Fruit fly (Drosophila melanogaster) whole organism, adult: ENCODE data around the gene CG7916.
A peak's percentile ranks its signal among the peaks of the same experiment; 100 is the strongest.

Experiments
- CG11617 ChIP-seq: fragments of 200-800 bp; sonication (Bioruptor generic); optimal IDR thresholded peaks from 2 replicates; lab custom pipeline; 2017; ENCODE audit warnings: mild to moderate bottlenecking, missing biosample characterization, missing genetic modification reagents, missing genetic modification characterization
- CG12768 ChIP-seq: fragments of 200-800 bp; sonication (Bioruptor generic); optimal IDR thresholded peaks from 2 replicates; lab custom pipeline; 2017; ENCODE audit warnings: missing biosample characterization, missing genetic modification characterization, mild to moderate bottlenecking, moderate library complexity, missing genetic modification reagents
- CG14711 ChIP-seq: fragments of 200-800 bp; sonication (Bioruptor generic); optimal IDR thresholded peaks from 2 replicates; lab custom pipeline; 2018; ENCODE audit warnings: missing biosample characterization, mild to moderate bottlenecking, missing genetic modification characterization, moderate library complexity
- CG1620 ChIP-seq: fragments of 200-800 bp; sonication (Bioruptor generic); optimal IDR thresholded peaks from 2 replicates; lab custom pipeline; 2016; ENCODE audit warnings: missing biosample characterization, missing genetic modification characterization
- CG33017 ChIP-seq: fragments of 200-800 bp; sonication (Bioruptor generic); optimal IDR thresholded peaks from 2 replicates; lab custom pipeline; 2018; ENCODE audit warnings: missing biosample characterization, mild to moderate bottlenecking, missing genetic modification characterization, moderate library complexity
- CG5204 ChIP-seq: fragments of 200-800 bp; sonication (Bioruptor generic); optimal IDR thresholded peaks from 2 replicates; lab custom pipeline; 2016; ENCODE audit warnings: missing biosample characterization, missing genetic modification characterization
- CG7045 ChIP-seq: fragments of 200-800 bp; sonication (Bioruptor generic); optimal IDR thresholded peaks from 2 replicates; lab custom pipeline; 2017; ENCODE audit warnings: missing biosample characterization, mild to moderate bottlenecking, missing genetic modification characterization
- CG7101 ChIP-seq: fragments of 200-800 bp; sonication (Bioruptor generic); optimal IDR thresholded peaks from 2 replicates; lab custom pipeline; 2018; ENCODE audit warnings: missing biosample characterization, mild to moderate bottlenecking, missing genetic modification characterization, moderate library complexity
- Clk ChIP-seq: fragments of 200-800 bp; sonication (Bioruptor generic); optimal IDR thresholded peaks from 2 replicates; lab custom pipeline; 2017; ENCODE audit warnings: missing biosample characterization, missing genetic modification characterization
- Crg-1 ChIP-seq: fragments of 200-800 bp; sonication (Bioruptor generic); optimal IDR thresholded peaks from 2 replicates; lab custom pipeline; 2016; ENCODE audit warnings: missing biosample characterization, missing genetic modification characterization
- Hr96 ChIP-seq: fragments of 200-800 bp; sonication (Bioruptor generic); optimal IDR thresholded peaks from 2 replicates; lab custom pipeline; 2016; ENCODE audit warnings: missing biosample characterization, missing genetic modification characterization
- Mnt ChIP-seq: fragments of 200-800 bp; sonication (Bioruptor generic); optimal IDR thresholded peaks from 2 replicates; lab custom pipeline; 2016; ENCODE audit warnings: missing biosample characterization, mild to moderate bottlenecking, missing genetic modification characterization
- bab1 ChIP-seq: fragments of 200-800 bp; sonication (Bioruptor generic); optimal IDR thresholded peaks from 3 replicates; lab custom pipeline; 2019; ENCODE audit warnings: missing biosample characterization, mild to moderate bottlenecking, missing genetic modification characterization, moderate library complexity
- cic ChIP-seq: fragments of 200-800 bp; sonication (Bioruptor generic); optimal IDR thresholded peaks from 2 replicates; lab custom pipeline; 2017; ENCODE audit warnings: missing biosample characterization, mild to moderate bottlenecking, missing genetic modification characterization, moderate library complexity
- cnc ChIP-seq, 2 experiments: fragments of >200 bp; optimal IDR thresholded peaks; 2 replicates each; lab custom pipeline; 2017
- kay ChIP-seq: fragments of 200-800 bp; sonication (Bioruptor generic); peaks from one replicate; lab custom pipeline; 2016; ENCODE audit warnings: missing biosample characterization, missing genetic modification characterization, borderline replicate concordance
- ovo ChIP-seq: fragments of 200-800 bp; sonication (Bioruptor generic); optimal IDR thresholded peaks from 2 replicates; lab custom pipeline; 2016; ENCODE audit warnings: missing biosample characterization, missing genetic modification characterization
- pad ChIP-seq: fragments of 200-800 bp; sonication (Bioruptor generic); optimal IDR thresholded peaks from 3 replicates; lab custom pipeline; 2017; ENCODE audit warnings: missing biosample characterization, missing genetic modification characterization, mild to moderate bottlenecking, moderate library complexity, missing genetic modification reagents
- tj ChIP-seq: fragments of 200-800 bp; sonication (Bioruptor generic); optimal IDR thresholded peaks from 3 replicates; lab custom pipeline; 2017; ENCODE audit warnings: missing biosample characterization, mild to moderate bottlenecking, missing genetic modification characterization, moderate library complexity
- toe ChIP-seq: fragments of 200-800 bp; sonication (Bioruptor generic); optimal IDR thresholded peaks from 2 replicates; lab custom pipeline; 2016; ENCODE audit warnings: missing biosample characterization, missing genetic modification characterization

CG7916 gene

DNA sequence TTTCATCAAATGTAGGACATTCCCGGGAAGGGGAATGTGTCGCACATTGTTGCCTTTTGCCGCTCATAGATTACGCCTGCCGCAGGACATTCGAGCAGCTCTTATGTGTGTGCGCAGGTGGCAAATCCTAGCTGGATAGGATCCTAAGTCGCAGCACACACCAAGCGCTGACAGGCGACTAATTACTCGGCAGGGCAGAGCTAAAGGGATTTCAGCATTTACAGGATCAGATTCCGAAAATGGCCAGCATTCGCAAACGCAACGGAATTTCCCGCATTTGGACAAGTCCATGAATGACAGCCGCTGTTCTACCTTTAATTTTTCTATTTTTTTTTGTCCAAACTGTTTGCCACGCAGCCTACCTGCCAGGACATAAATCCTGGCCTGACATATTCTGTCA is 21.1 kb downstream of the CG7916 start:
- no peak for TF ChIP-seq kay (GFP tag; lab: Kevin White, UChicago)

DNA sequence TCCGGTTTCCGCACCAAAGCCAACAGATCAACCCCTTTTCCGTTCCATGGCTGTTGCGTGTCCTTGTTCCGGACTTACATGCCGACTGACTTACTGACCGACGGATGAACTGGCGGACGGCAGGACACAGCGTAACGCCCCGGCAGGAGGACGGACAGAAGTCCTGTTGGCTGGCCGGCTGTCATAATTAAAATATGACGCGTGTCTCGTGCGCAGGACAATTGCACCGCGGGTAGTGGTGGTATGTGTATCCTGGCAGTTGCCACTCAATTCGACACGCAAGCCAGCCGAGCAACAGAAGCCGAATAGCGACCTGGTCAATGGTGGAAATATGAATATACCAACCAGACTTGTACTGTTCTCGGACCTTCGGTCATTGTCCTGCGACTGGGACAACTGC is 22.8 kb downstream of the CG7916 start:
- TF ChIP-seq cic (GFP tag; lab: Kevin White, UChicago) = no peak
- TF ChIP-seq Mnt = no peak
- no peak for TF ChIP-seq cnc (optimal IDR thresholded peaks at IDR 0.05; lab: Kevin White, UChicago)
- no peak for TF ChIP-seq ovo (GFP tag; lab: Kevin White, UChicago)
- TF ChIP-seq pad (GFP tag; lab: Kevin White, UChicago) = no peak
- TF ChIP-seq CG7101 (tag; lab: Kevin White, UChicago) = no peak
- no peak for TF ChIP-seq toe (GFP tag; lab: Kevin White, UChicago)
- no peak for TF ChIP-seq Hr96 (GFP tag; lab: Kevin White, UChicago)
- TF ChIP-seq Crg-1 (GFP tag; lab: Kevin White, UChicago) = no peak
- TF ChIP-seq CG12768 (GFP tag; lab: Kevin White, UChicago) = no peak
- no peak for TF ChIP-seq kay (GFP tag; lab: Kevin White, UChicago)
- TF ChIP-seq CG1620 (GFP tag; lab: Kevin White, UChicago) = no peak
- no peak for TF ChIP-seq CG7045
- no peak for TF ChIP-seq Clk (GFP tag; lab: Kevin White, UChicago)
- no peak for TF ChIP-seq CG14711 (tag; lab: Kevin White, UChicago)
- no peak for TF ChIP-seq bab1
- no peak for TF ChIP-seq CG33017 (tag; lab: Kevin White, UChicago)
- no peak for TF ChIP-seq CG11617
- TF ChIP-seq CG5204 = no peak

DNA sequence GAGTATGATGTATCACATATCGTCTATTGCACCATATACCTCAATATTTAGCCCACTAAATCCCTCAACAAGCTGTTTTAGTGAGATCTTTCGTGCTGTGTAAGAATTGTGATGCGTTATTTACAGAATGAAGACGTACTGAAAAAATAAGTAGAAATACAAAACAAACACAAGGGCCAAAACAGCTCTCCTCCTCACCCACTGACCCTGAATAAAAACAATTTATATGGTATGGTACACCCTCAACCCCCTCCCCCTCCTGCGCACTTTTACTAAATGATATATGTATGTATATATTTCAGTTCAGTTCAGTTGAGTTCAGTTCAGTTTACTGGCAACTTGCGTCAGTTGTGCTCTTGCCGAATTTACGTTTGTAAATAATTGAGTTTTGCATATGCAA is 26.6 kb downstream of the CG7916 start:
- no peak for TF ChIP-seq pad (GFP tag; lab: Kevin White, UChicago)
- TF ChIP-seq kay (GFP tag; lab: Kevin White, UChicago) = peak; percentile 62
- TF ChIP-seq CG11617 = no peak

DNA sequence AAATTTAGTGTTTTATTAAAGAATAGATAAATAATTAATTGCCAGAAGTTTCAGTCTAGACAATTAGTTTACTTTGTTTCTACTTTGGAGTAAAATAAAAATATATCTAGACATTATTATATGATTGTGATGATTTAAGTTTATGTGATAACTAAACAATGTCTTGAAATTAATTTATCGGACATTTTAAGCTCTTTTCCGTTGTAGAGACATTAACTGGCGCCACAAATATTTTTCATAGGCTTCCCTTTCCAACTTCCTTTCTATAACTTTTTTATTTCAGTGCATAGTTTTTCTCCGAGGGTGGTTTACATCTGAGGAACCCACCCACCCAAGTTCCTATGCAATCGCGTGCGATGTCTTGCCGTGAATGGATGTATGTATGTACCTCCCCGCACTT is 30.1 kb downstream of the CG7916 start:
- TF ChIP-seq toe (GFP tag; lab: Kevin White, UChicago) (no peak), bab1 (no peak), CG11617 (no peak), Clk (GFP tag; lab: Kevin White, UChicago) (no peak), Crg-1 (GFP tag; lab: Kevin White, UChicago) (no peak), CG33017 (tag; lab: Kevin White, UChicago) (no peak), pad (GFP tag; lab: Kevin White, UChicago) (no peak), cnc (optimal IDR thresholded peaks at IDR 0.05; lab: Kevin White, UChicago) (no peak), Mnt (no peak), Hr96 (GFP tag; lab: Kevin White, UChicago) (no peak)

DNA sequence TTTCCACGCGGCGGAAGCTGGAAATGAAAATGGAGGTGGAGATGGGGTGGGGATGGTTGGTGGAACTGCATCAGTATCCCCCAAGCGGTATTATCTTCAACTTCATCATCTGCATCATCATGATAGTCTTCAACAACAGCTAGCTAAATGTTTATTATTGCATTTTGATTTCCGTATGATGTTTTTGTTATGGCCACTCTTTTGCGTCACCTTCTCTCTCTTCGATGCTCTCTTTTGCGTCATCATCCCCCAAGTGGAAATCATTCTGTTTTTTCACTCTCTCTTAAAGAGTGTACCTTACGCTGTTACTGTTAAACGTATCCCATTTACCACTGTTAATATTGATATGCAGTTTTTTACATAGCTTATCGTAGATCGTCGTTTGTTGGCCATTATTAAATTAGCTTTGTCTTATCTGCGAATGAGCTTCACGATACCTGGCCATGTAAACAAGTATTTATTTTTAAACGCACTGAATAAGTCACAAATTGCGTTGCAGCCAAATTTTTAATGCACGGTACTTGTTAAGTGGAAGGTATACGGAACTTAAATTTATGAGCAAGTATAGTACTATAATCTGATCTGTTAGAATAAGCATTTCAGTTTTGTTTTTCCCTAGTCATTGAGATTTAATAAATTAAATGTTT is 31.5 kb downstream of the CG7916 start:
- TF ChIP-seq CG14711 (tag; lab: Kevin White, UChicago) = no peak
- TF ChIP-seq toe (GFP tag; lab: Kevin White, UChicago) = no peak
- no peak for TF ChIP-seq Hr96 (GFP tag; lab: Kevin White, UChicago)
- TF ChIP-seq bab1 = no peak
- peak; percentile 16 for TF ChIP-seq CG12768 (GFP tag; lab: Kevin White, UChicago)
- no peak for TF ChIP-seq Mnt
- TF ChIP-seq CG33017 (tag; lab: Kevin White, UChicago) = peak; percentile 2
- TF ChIP-seq kay (GFP tag; lab: Kevin White, UChicago) = peak; percentile 89
- TF ChIP-seq ovo (GFP tag; lab: Kevin White, UChicago) = no peak
- no peak for TF ChIP-seq CG7101 (tag; lab: Kevin White, UChicago)
- no peak for TF ChIP-seq CG7045
- no peak for TF ChIP-seq CG11617
- no peak for TF ChIP-seq CG1620 (GFP tag; lab: Kevin White, UChicago)
- TF ChIP-seq Clk (GFP tag; lab: Kevin White, UChicago) = no peak
- TF ChIP-seq Crg-1 (GFP tag; lab: Kevin White, UChicago) = no peak
- TF ChIP-seq CG5204 = no peak
- no peak for TF ChIP-seq cnc (optimal IDR thresholded peaks at IDR 0.05; lab: Kevin White, UChicago)
- TF ChIP-seq cic (GFP tag; lab: Kevin White, UChicago) = peak; percentile 17
- TF ChIP-seq pad (GFP tag; lab: Kevin White, UChicago) = no peak
- TF ChIP-seq tj (GFP tag; lab: Kevin White, UChicago) = no peak

DNA sequence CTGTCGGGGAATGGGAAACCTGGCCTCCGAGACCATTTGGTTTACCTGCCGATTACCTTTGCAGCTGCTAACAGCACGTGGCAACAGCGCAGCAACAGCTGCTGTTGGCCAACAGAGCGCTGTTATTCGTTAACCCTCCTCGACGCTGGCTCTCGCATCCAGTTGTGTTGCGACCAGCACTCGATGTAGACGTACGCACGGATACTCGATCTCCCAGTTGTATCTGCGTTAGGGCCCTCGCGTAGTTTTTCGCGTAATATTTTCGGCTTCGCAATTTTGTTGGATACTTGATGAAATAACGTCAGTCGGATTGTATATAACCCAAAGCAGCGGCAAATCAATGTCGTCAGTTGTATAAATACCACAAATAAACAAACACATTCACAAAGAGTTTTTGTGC is 32.2 kb downstream of the CG7916 start:
- peak; percentile 17 for TF ChIP-seq CG7101 (tag; lab: Kevin White, UChicago)
- TF ChIP-seq CG14711 (tag; lab: Kevin White, UChicago) = peak; percentile 15
- TF ChIP-seq Mnt = peak; percentile 20
- TF ChIP-seq cnc (optimal IDR thresholded peaks at IDR 0.05; lab: Kevin White, UChicago) = no peak
- no peak for TF ChIP-seq CG12768 (GFP tag; lab: Kevin White, UChicago)
- no peak for TF ChIP-seq CG33017 (tag; lab: Kevin White, UChicago)
- peak; percentile 36 for TF ChIP-seq bab1
- TF ChIP-seq kay (GFP tag; lab: Kevin White, UChicago) = peak; percentile 85
- peak; percentile 20 for TF ChIP-seq cic (GFP tag; lab: Kevin White, UChicago)
- TF ChIP-seq Clk (GFP tag; lab: Kevin White, UChicago) = no peak
- TF ChIP-seq CG5204 = no peak
